Worm (Caenorhabditis elegans) whole organism, late embryonic: ENCODE data around the gene C18H2.5.

Source experiments
- C08G9.2 ChIP-seq: sonication (generic microtip); optimal IDR thresholded peaks from 2 replicates; lab custom pipeline; 2016; ENCODE audit warnings: mild to moderate bottlenecking, missing genetic modification characterization, moderate library complexity, missing compliant biosample characterization
- C38D4.7 ChIP-seq: fragments of 200-800 bp; sonication (Bioruptor generic); optimal IDR thresholded peaks from 2 replicates; lab custom pipeline; 2018; ENCODE audit warnings: mild to moderate bottlenecking, missing genetic modification characterization, moderate library complexity, missing compliant biosample characterization
- F13H6.1 ChIP-seq: sonication (generic microtip); optimal IDR thresholded peaks from 2 replicates; lab custom pipeline; 2016; ENCODE audit warnings: missing genetic modification characterization, missing compliant biosample characterization
- K09A11.1 ChIP-seq: sonication (generic microtip); optimal IDR thresholded peaks from 2 replicates; lab custom pipeline; 2017; ENCODE audit warnings: antibody characterized with exemption, mild to moderate bottlenecking, missing genetic modification characterization, missing compliant biosample characterization; ENCODE audit not compliant: insufficient read depth
- T23F11.4 ChIP-seq: fragments of 200-800 bp; sonication (Bioruptor generic); optimal IDR thresholded peaks from 2 replicates; lab custom pipeline; 2018; ENCODE audit warnings: mild to moderate bottlenecking, missing genetic modification characterization, missing compliant biosample characterization
- ahr-1 ChIP-seq: sonication (generic microtip); optimal IDR thresholded peaks from 2 replicates; lab custom pipeline; 2016; ENCODE audit warnings: missing genetic modification characterization, missing compliant biosample characterization
- ama-1 ChIP-seq: fragments of 150-350 bp; optimal IDR thresholded peaks from 2 replicates; lab custom pipeline; 2014
- ceh-14 ChIP-seq: sonication (generic microtip); optimal IDR thresholded peaks from 2 replicates; lab custom pipeline; 2016; ENCODE audit warnings: missing genotype, missing genetic modification characterization, missing compliant biosample characterization
- ceh-22 ChIP-seq: sonication (generic microtip); optimal IDR thresholded peaks from 2 replicates; lab custom pipeline; 2017; ENCODE audit warnings: missing biosample characterization, missing genetic modification characterization
- ceh-24 ChIP-seq: sonication (generic microtip); optimal IDR thresholded peaks from 2 replicates; lab custom pipeline; 2016; ENCODE audit warnings: mild to moderate bottlenecking, missing genetic modification characterization, missing compliant biosample characterization
- ceh-31 ChIP-seq: sonication (generic microtip); optimal IDR thresholded peaks from 2 replicates; lab custom pipeline; 2016; ENCODE audit warnings: missing genetic modification characterization, missing compliant biosample characterization
- ceh-9 ChIP-seq: sonication (generic microtip); optimal IDR thresholded peaks from 2 replicates; lab custom pipeline; 2016; ENCODE audit warnings: mild to moderate bottlenecking, missing genetic modification characterization, inconsistent platforms, missing compliant biosample characterization
- elt-4 ChIP-seq: sonication (generic microtip); optimal IDR thresholded peaks from 2 replicates; lab custom pipeline; 2016; ENCODE audit warnings: missing genetic modification characterization, missing compliant biosample characterization
- eyg-1 ChIP-seq: sonication (generic microtip); optimal IDR thresholded peaks from 2 replicates; lab custom pipeline; 2016; ENCODE audit warnings: missing genotype, missing genetic modification characterization, missing compliant biosample characterization
- fkh-10 ChIP-seq: fragments of 150-350 bp; optimal IDR thresholded peaks from 2 replicates; lab custom pipeline; 2014; ENCODE audit warnings: missing biosample characterization, missing genetic modification reagents, missing genetic modification characterization
- hlh-15 ChIP-seq: sonication (generic microtip); optimal IDR thresholded peaks from 2 replicates; lab custom pipeline; 2016; ENCODE audit warnings: missing genetic modification characterization, missing compliant biosample characterization
- hlh-6 ChIP-seq: sonication (generic microtip); optimal IDR thresholded peaks from 2 replicates; lab custom pipeline; 2016; ENCODE audit warnings: missing genotype, missing genetic modification characterization, missing compliant biosample characterization
- hlh-8 ChIP-seq: sonication (generic microtip); optimal IDR thresholded peaks from 2 replicates; lab custom pipeline; 2016; ENCODE audit warnings: missing genotype, missing genetic modification characterization, missing compliant biosample characterization
- lim-6 ChIP-seq: sonication (generic microtip); optimal IDR thresholded peaks from 2 replicates; lab custom pipeline; 2016; ENCODE audit warnings: missing genetic modification characterization, missing compliant biosample characterization
- npax-4 ChIP-seq: sonication (generic microtip); optimal IDR thresholded peaks from 2 replicates; lab custom pipeline; 2016; ENCODE audit warnings: missing genetic modification characterization, missing compliant biosample characterization
- odd-2 ChIP-seq: sonication (generic microtip); optimal IDR thresholded peaks from 2 replicates; lab custom pipeline; 2017; ENCODE audit warnings: antibody characterized with exemption, mild to moderate bottlenecking, missing genetic modification characterization, missing compliant biosample characterization
- pag-3 ChIP-seq: sonication (generic microtip); optimal IDR thresholded peaks from 2 replicates; lab custom pipeline; 2016; ENCODE audit warnings: missing compliant biosample characterization, missing genetic modification characterization, borderline replicate concordance
- pat-9 ChIP-seq: fragments of 200-800 bp; sonication (Bioruptor generic); optimal IDR thresholded peaks from 2 replicates; lab custom pipeline; 2018; ENCODE audit warnings: mild to moderate bottlenecking, missing genetic modification characterization, moderate library complexity, missing compliant biosample characterization
- pha-2 ChIP-seq: sonication (generic microtip); optimal IDR thresholded peaks from 2 replicates; lab custom pipeline; 2017; ENCODE audit warnings: mild to moderate bottlenecking, missing genetic modification characterization, missing compliant biosample characterization
- pqm-1 ChIP-seq: sonication (generic microtip); optimal IDR thresholded peaks from 2 replicates; lab custom pipeline; 2016; ENCODE audit warnings: missing genetic modification characterization, missing compliant biosample characterization
- pros-1 ChIP-seq: fragments of 150-350 bp; optimal IDR thresholded peaks from 2 replicates; lab custom pipeline; 2014; ENCODE audit warnings: missing biosample characterization, missing genetic modification reagents, missing genetic modification characterization
- ref-2 ChIP-seq: sonication (generic microtip); optimal IDR thresholded peaks from 2 replicates; lab custom pipeline; 2016; ENCODE audit warnings: missing genetic modification characterization, missing compliant biosample characterization
- rnt-1 ChIP-seq: sonication (generic microtip); optimal IDR thresholded peaks from 2 replicates; lab custom pipeline; 2016; ENCODE audit warnings: missing genetic modification characterization, missing compliant biosample characterization
- sox-4 ChIP-seq: sonication (generic microtip); optimal IDR thresholded peaks from 2 replicates; lab custom pipeline; 2017; ENCODE audit warnings: mild to moderate bottlenecking, missing genetic modification characterization, inconsistent platforms, missing compliant biosample characterization
- syd-9 ChIP-seq: sonication (generic microtip); optimal IDR thresholded peaks from 2 replicates; lab custom pipeline; 2016; ENCODE audit warnings: mild to moderate bottlenecking, missing genetic modification characterization, moderate library complexity, missing compliant biosample characterization
- tbx-2 ChIP-seq: sonication (generic microtip); optimal IDR thresholded peaks from 2 replicates; lab custom pipeline; 2016; ENCODE audit warnings: missing genetic modification characterization, missing compliant biosample characterization
- unc-3 ChIP-seq, 2 experiments: fragments of 200-800 bp in 1 of 2; sonication (Bioruptor generic) in 1 of 2; sonication (generic microtip) in 1 of 2; conservative IDR thresholded peaks in 1 of 2; optimal IDR thresholded peaks in 1 of 2; 2 replicates each; pipeline versions ENCODE4 v1.3.6 to Lab custom; 2016 to 2022; ENCODE audit warnings: missing compliant biosample characterization in 2 of 2, missing genetic modification characterization in 2 of 2, missing genetic modification reagents in 1 of 2
- unc-86 ChIP-seq: sonication (generic microtip); optimal IDR thresholded peaks from 2 replicates; lab custom pipeline; 2016; ENCODE audit warnings: missing genetic modification characterization, missing compliant biosample characterization
- ztf-16 ChIP-seq: sonication (generic microtip); optimal IDR thresholded peaks from 2 replicates; lab custom pipeline; 2017; ENCODE audit warnings: missing genetic modification characterization, missing compliant biosample characterization

The C18H2.5 gene

DNA sequence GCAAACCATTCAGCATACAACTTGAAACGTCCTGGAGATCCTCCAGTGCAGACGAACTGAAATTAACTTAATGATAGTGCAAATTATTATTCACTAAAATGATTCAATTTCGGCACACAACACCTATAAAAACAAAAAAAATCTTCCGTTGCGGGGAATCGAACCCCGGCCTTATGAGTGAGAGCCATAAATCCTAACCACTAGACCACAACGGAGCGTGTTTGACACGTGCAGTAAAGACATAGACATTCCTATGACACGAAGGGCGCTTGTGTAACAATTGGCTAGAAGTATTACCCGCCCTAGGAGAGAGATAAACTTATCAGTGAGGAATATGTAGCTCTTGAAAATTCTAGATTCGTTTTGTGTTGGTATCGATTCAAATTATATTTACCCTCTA, 52.2 kb downstream of the C18H2.5 start (continued):
- TF ChIP-seq ahr-1 (tag; lab: Kevin White, UChicago) (peak; percentile 47), ztf-16 (no peak), elt-4 (tag; lab: Kevin White, UChicago) (no peak), hlh-15 (no peak), pat-9 (tag; lab: Kevin White, UChicago) (peak; percentile 27), ceh-24 (tag; lab: Kevin White, UChicago) (no peak), ama-1 (no peak), C38D4.7 (GFP tag; lab: Kevin White, UChicago) (peak; percentile 36), K09A11.1 (tag; lab: Kevin White, UChicago) (no peak), pros-1 (tag; lab: Kevin White, UChicago) (no peak), ceh-9 (tag; lab: Kevin White, UChicago) (no peak), tbx-2 (tag; lab: Kevin White, UChicago) (peak; percentile 60), hlh-6 (tag; lab: Kevin White, UChicago) (peak; percentile 24), syd-9 (tag; lab: Kevin White, UChicago) (no peak), unc-86 (tag; lab: Kevin White, UChicago) (no peak), sox-4 (tag; lab: Kevin White, UChicago) (peak; percentile 41), ref-2 (tag; lab: Kevin White, UChicago) (no peak), pqm-1 (tag; lab: Kevin White, UChicago) (no peak), eyg-1 (no peak), pha-2 (no peak), ceh-31 (tag; lab: Kevin White, UChicago) (no peak), rnt-1 (tag; lab: Kevin White, UChicago) (peak; percentile 17), npax-4 (tag; lab: Kevin White, UChicago) (no peak), lim-6 (tag; lab: Kevin White, UChicago) (no peak), F13H6.1 (no peak), C08G9.2 (tag; lab: Kevin White, UChicago) (no peak), T23F11.4 (GFP tag; lab: Kevin White, UChicago) (peak; percentile 9)

ce11 chrIII:7641337-7641736, 52.8 kb downstream of the C18H2.5 start:
- TF ChIP-seq odd-2 (tag; lab: Kevin White, UChicago) (no peak), ztf-16 (no peak), fkh-10 (GFP tag; lab: Kevin White, UChicago) (no peak), ceh-14 (no peak), pag-3 (tag; lab: Kevin White, UChicago) (no peak), F13H6.1 (no peak), unc-3 (GFP tag; conservative IDR thresholded peaks at IDR 0.05; lab: Robert Waterston, UW) (no peak), unc-3 (tag; optimal IDR thresholded peaks at IDR 0.05; lab: Kevin White, UChicago) (no peak), hlh-8 (tag; lab: Kevin White, UChicago) (no peak), ceh-22 (no peak)
